Worm (Caenorhabditis elegans) whole organism, young adult: Measurements from ENCODE around the gene F29B9.7.
A peak's percentile ranks its signal among the peaks of the same experiment; 100 is the strongest.

Experiments used
- D2030.7 ChIP-seq: fragments of 200-800 bp; sonication (Bioruptor generic); IDR thresholded peaks from 2 replicates; pipeline ENCODE4 v1.3.6; 2022; ENCODE audit warnings: missing genetic modification reagents, missing genetic modification characterization, missing compliant biosample characterization
- F22D6.2 ChIP-seq: sonication (generic microtip); optimal IDR thresholded peaks from 2 replicates; lab custom pipeline; 2016; ENCODE audit warnings: mild to moderate bottlenecking, missing genetic modification characterization, missing compliant biosample characterization
- F33H1.4 ChIP-seq: fragments of 200-800 bp; sonication (Bioruptor generic); IDR thresholded peaks from 2 replicates; pipeline ENCODE4 v1.3.6; 2022; ENCODE audit warnings: missing genetic modification reagents, missing genetic modification characterization, missing compliant biosample characterization
- F39B2.1 ChIP-seq: fragments of 200-800 bp; sonication (Bioruptor generic); IDR thresholded peaks from 2 replicates; pipeline ENCODE4 v1.3.6; 2022; ENCODE audit warnings: missing genetic modification reagents, missing genetic modification characterization, missing compliant biosample characterization
- F49E8.2 ChIP-seq: sonication (generic microtip); optimal IDR thresholded peaks from 3 replicates; lab custom pipeline; 2017; ENCODE audit warnings: missing genetic modification characterization, mild to moderate bottlenecking, missing compliant biosample characterization, antibody characterized with exemption, moderate library complexity; ENCODE audit not compliant: insufficient read depth
- F52B5.7 ChIP-seq: sonication (generic microtip); optimal IDR thresholded peaks from 2 replicates; lab custom pipeline; 2016; ENCODE audit warnings: mild to moderate bottlenecking, missing genetic modification characterization, missing compliant biosample characterization
- Y56A3A.18 ChIP-seq: fragments of 200-800 bp; sonication (Bioruptor generic); IDR thresholded peaks from 2 replicates; pipeline ENCODE4 v1.3.6; 2022; ENCODE audit warnings: missing genetic modification reagents, missing genetic modification characterization, missing compliant biosample characterization
- aptf-2 ChIP-seq: fragments of 200-800 bp; sonication (Bioruptor generic); conservative IDR thresholded peaks from 2 replicates; pipeline ENCODE4 v1.3.6; 2022; ENCODE audit warnings: missing genetic modification reagents, missing genetic modification characterization, missing compliant biosample characterization
- aptf-3 ChIP-seq: fragments of 200-800 bp; sonication (Bioruptor generic); IDR thresholded peaks from 2 replicates; pipeline ENCODE4 v1.3.6; 2022; ENCODE audit warnings: missing genetic modification characterization, missing compliant biosample characterization
- athp-1 ChIP-seq: sonication (generic microtip); optimal IDR thresholded peaks from 2 replicates; lab custom pipeline; 2017; ENCODE audit warnings: mild to moderate bottlenecking, missing genetic modification characterization, missing compliant biosample characterization
- attf-6 ChIP-seq: fragments of 200-800 bp; sonication (Bioruptor generic); IDR thresholded peaks from 2 replicates; pipeline ENCODE4 v1.3.6; 2022; ENCODE audit warnings: missing genetic modification reagents, missing genetic modification characterization, missing compliant biosample characterization
- ccch-3 ChIP-seq: fragments of 200-800 bp; sonication (Bioruptor generic); optimal IDR thresholded peaks from 2 replicates; lab custom pipeline; 2018; ENCODE audit warnings: mild to moderate bottlenecking, missing genetic modification characterization, missing compliant biosample characterization
- cebp-1 ChIP-seq, 2 experiments: fragments of 200-800 bp in 1 of 2; sonication (Bioruptor generic) in 1 of 2; sonication (generic microtip) in 1 of 2; IDR thresholded peaks in 1 of 2; optimal IDR thresholded peaks in 1 of 2; 2 replicates each; pipeline versions ENCODE4 v1.3.6 to Lab custom; 2017 to 2022; ENCODE audit warnings: missing compliant biosample characterization in 2 of 2, missing genetic modification characterization in 2 of 2, mild to moderate bottlenecking in 1 of 2, missing genetic modification reagents in 1 of 2, moderate library complexity in 1 of 2
- ceh-40 ChIP-seq: fragments of 200-800 bp; sonication (Bioruptor generic); IDR thresholded peaks from 2 replicates; pipeline ENCODE4 v1.3.6; 2022; ENCODE audit warnings: missing genetic modification characterization, missing compliant biosample characterization
- ceh-58 ChIP-seq: fragments of 200-800 bp; sonication (Bioruptor generic); IDR thresholded peaks from 2 replicates; pipeline ENCODE4 v1.3.6; 2022; ENCODE audit warnings: missing genetic modification characterization, missing compliant biosample characterization
- dpff-1 ChIP-seq: sonication (generic microtip); optimal IDR thresholded peaks from 2 replicates; lab custom pipeline; 2017; ENCODE audit warnings: mild to moderate bottlenecking, missing genetic modification characterization, missing compliant biosample characterization
- efl-1 ChIP-seq: fragments of 150-350 bp; optimal IDR thresholded peaks from 2 replicates; lab custom pipeline; 2014; ENCODE audit warnings: missing biosample characterization, missing genetic modification reagents, missing genetic modification characterization
- egl-18 ChIP-seq: fragments of 200-800 bp; sonication (Bioruptor generic); IDR thresholded peaks from 2 replicates; pipeline ENCODE4 v1.3.6; 2022; ENCODE audit warnings: missing genetic modification reagents, missing genetic modification characterization, missing compliant biosample characterization
- ekl-4 ChIP-seq: fragments of 200-800 bp; sonication (Bioruptor generic); IDR thresholded peaks from 2 replicates; pipeline ENCODE4 v1.3.6; 2022; ENCODE audit warnings: missing genetic modification reagents, missing genetic modification characterization, missing compliant biosample characterization
- ets-4 ChIP-seq: fragments of 200-800 bp; sonication (Bioruptor generic); optimal IDR thresholded peaks from 2 replicates; lab custom pipeline; 2018; ENCODE audit warnings: mild to moderate bottlenecking, missing genetic modification characterization, missing compliant biosample characterization
- fkh-3 ChIP-seq: sonication (generic microtip); optimal IDR thresholded peaks from 2 replicates; lab custom pipeline; 2016; ENCODE audit warnings: mild to moderate bottlenecking, missing genetic modification characterization, missing compliant biosample characterization
- lag-1 ChIP-seq: fragments of 200-800 bp; sonication (Bioruptor generic); IDR thresholded peaks from 2 replicates; pipeline ENCODE4 v1.3.6; 2022; ENCODE audit warnings: missing genetic modification reagents, missing genetic modification characterization, missing compliant biosample characterization
- let-526 ChIP-seq: fragments of 200-800 bp; sonication (Bioruptor generic); IDR thresholded peaks from 2 replicates; pipeline ENCODE4 v1.3.6; 2022; ENCODE audit warnings: missing genetic modification reagents, missing genetic modification characterization, missing compliant biosample characterization
- let-607 ChIP-seq, 2 experiments: fragments of 200-800 bp in 1 of 2; sonication (Bioruptor generic) in 1 of 2; sonication (generic microtip) in 1 of 2; optimal IDR thresholded peaks; 2 replicates each; lab custom pipeline; 2016 to 2018; ENCODE audit warnings: mild to moderate bottlenecking in 2 of 2, missing compliant biosample characterization in 2 of 2, missing genetic modification characterization in 2 of 2, moderate library complexity in 2 of 2, missing genotype in 1 of 2
- lin-26 ChIP-seq: fragments of 200-800 bp; sonication (Bioruptor generic); IDR thresholded peaks from 2 replicates; pipeline ENCODE4 v1.3.6; 2022; ENCODE audit warnings: missing genetic modification reagents, missing genetic modification characterization, missing compliant biosample characterization
- mes-4 ChIP-seq: sonication (generic microtip); optimal IDR thresholded peaks from 2 replicates; lab custom pipeline; 2016; ENCODE audit warnings: missing genotype, missing genetic modification characterization, missing compliant biosample characterization
- mxl-1 ChIP-seq: sonication (generic microtip); optimal IDR thresholded peaks from 2 replicates; lab custom pipeline; 2016; ENCODE audit warnings: missing genetic modification characterization, missing compliant biosample characterization
- nfya-2 ChIP-seq: fragments of 200-800 bp; sonication (Bioruptor generic); IDR thresholded peaks from 2 replicates; pipeline ENCODE4 v1.3.6; 2022; ENCODE audit warnings: missing genetic modification reagents, missing genetic modification characterization, missing compliant biosample characterization
- nfyb-1 ChIP-seq: fragments of 200-800 bp; sonication (Bioruptor generic); IDR thresholded peaks from 2 replicates; pipeline ENCODE4 v1.3.6; 2022; ENCODE audit warnings: missing genetic modification reagents, missing genetic modification characterization, missing compliant biosample characterization
- nhr-80 ChIP-seq: sonication (generic microtip); optimal IDR thresholded peaks from 2 replicates; lab custom pipeline; 2016; ENCODE audit warnings: missing genetic modification characterization, missing compliant biosample characterization
- pbrm-1 ChIP-seq: fragments of 200-800 bp; sonication (Bioruptor generic); IDR thresholded peaks from 2 replicates; pipeline ENCODE4 v1.3.6; 2022; ENCODE audit warnings: missing genetic modification reagents, missing genetic modification characterization, missing compliant biosample characterization
- rpc-1 ChIP-seq, 2 experiments: fragments of 150-350 bp in 1 of 2; sonication (generic microtip) in 1 of 2; optimal IDR thresholded peaks; 2 replicates each; lab custom pipeline; 2014 to 2018; ENCODE audit warnings: missing biosample characterization in 1 of 2, missing genetic modification characterization in 1 of 2, missing genetic modification reagents in 1 of 2, missing genotype in 1 of 2
- sea-2 ChIP-seq: fragments of 200-800 bp; sonication (Bioruptor generic); IDR thresholded peaks from 2 replicates; pipeline ENCODE4 v1.3.6; 2022; ENCODE audit warnings: missing genetic modification characterization, missing compliant biosample characterization
- snpc-1.3 ChIP-seq: sonication (generic microtip); optimal IDR thresholded peaks from 2 replicates; lab custom pipeline; 2017; ENCODE audit warnings: missing genetic modification characterization, mild to moderate bottlenecking, missing compliant biosample characterization, antibody characterized with exemption, moderate library complexity, missing genotype, missing genetic modification reagents; ENCODE audit not compliant: insufficient read depth
- snpc-4 ChIP-seq, 5 experiments: fragments of 150-350 bp in 1 of 5; sonication (generic microtip) in 4 of 5; optimal IDR thresholded peaks; 2 replicates each; lab custom pipeline; 2014 to 2018; ENCODE audit warnings: missing genetic modification characterization in 5 of 5, missing biosample characterization in 3 of 5, antibody characterized with exemption in 2 of 5, mild to moderate bottlenecking in 2 of 5, missing compliant biosample characterization in 2 of 5, missing genotype in 2 of 5, moderate library complexity in 2 of 5, missing genetic modification reagents in 1 of 5
- sptf-2 ChIP-seq: fragments of 200-800 bp; sonication (Bioruptor generic); optimal IDR thresholded peaks from 2 replicates; lab custom pipeline; 2018; ENCODE audit warnings: mild to moderate bottlenecking, missing genetic modification characterization, missing compliant biosample characterization
- tbp1 ChIP-seq: fragments of 200-800 bp; sonication (Bioruptor generic); optimal IDR thresholded peaks from 2 replicates; lab custom pipeline; 2018; ENCODE audit warnings: mild to moderate bottlenecking, missing genetic modification characterization, missing compliant biosample characterization
- xnd-1 ChIP-seq: sonication (generic microtip); optimal IDR thresholded peaks from 2 replicates; lab custom pipeline; 2016; ENCODE audit warnings: missing genotype, missing genetic modification reagents, missing genetic modification characterization, missing compliant biosample characterization
- zfh-2 ChIP-seq: fragments of 200-800 bp; sonication (Bioruptor generic); conservative IDR thresholded peaks from 2 replicates; pipeline ENCODE4 v1.3.6; 2022; ENCODE audit warnings: missing genetic modification reagents, missing genetic modification characterization, missing compliant biosample characterization
- zim-3 ChIP-seq: sonication (generic microtip); optimal IDR thresholded peaks from 2 replicates; lab custom pipeline; 2017; ENCODE audit warnings: mild to moderate bottlenecking, missing genetic modification characterization, moderate library complexity, missing compliant biosample characterization
- ztf-18 ChIP-seq: sonication (generic microtip); optimal IDR thresholded peaks from 2 replicates; lab custom pipeline; 2016; ENCODE audit warnings: missing genotype, mild to moderate bottlenecking, missing genetic modification characterization, missing compliant biosample characterization
- ztf-26 ChIP-seq: sonication (generic microtip); optimal IDR thresholded peaks from 2 replicates; lab custom pipeline; 2017; ENCODE audit warnings: missing genetic modification characterization, missing compliant biosample characterization
- ztf-28 ChIP-seq: fragments of 200-800 bp; sonication (Bioruptor generic); IDR thresholded peaks from 2 replicates; pipeline ENCODE4 v1.3.6; 2022; ENCODE audit warnings: missing genetic modification reagents, missing genetic modification characterization, missing compliant biosample characterization
- ztf-6 ChIP-seq: fragments of 200-800 bp; sonication (Bioruptor generic); IDR thresholded peaks from 2 replicates; pipeline ENCODE4 v1.3.6; 2022; ENCODE audit warnings: missing genetic modification reagents, missing genetic modification characterization, missing compliant biosample characterization

F29B9.7 gene

ce11 chrIV:4650624-4651094 lies 1.1 kb downstream of the F29B9.7 start, which contains the start of gene ubc-9 (continued):
- TF ChIP-seq tbp1 (GFP tag; lab: Kevin White, UChicago) (peak; percentile 66), dpff-1 (tag; lab: Kevin White, UChicago) (no peak), attf-6 (GFP tag; lab: Robert Waterston, UW) (peak; percentile 53; the same call in 1 of the 2 replicates), efl-1 (GFP tag; lab: Kevin White, UChicago) (peak; percentile 93), snpc-1.3 (tag; lab: Kevin White, UChicago) (peak; percentile 58), rpc-1 (optimal IDR thresholded peaks at IDR 0.05; lab: Kevin White, UChicago) (peak; percentile 15), rpc-1 (tag; optimal IDR thresholded peaks at IDR 0.05; lab: Kevin White, UChicago) (no peak), ztf-6 (no peak), D2030.7 (peak; percentile 81), aptf-3 (GFP tag; lab: Robert Waterston, UW) (no peak), ztf-26 (peak; percentile 17), F39B2.1 (no peak)

ce11 chrIV:4652365-4652844 lies 2.8 kb downstream of the F29B9.7 start, which contains the start of gene F29B9.5:
Gene F29B9.5, plus strand, starts transcription at chrIV:4652415.
- TF ChIP-seq ccch-3 (GFP tag; lab: Kevin White, UChicago) (no peak), sea-2 (GFP tag; lab: Robert Waterston, UW) (no peak), fkh-3 (peak; percentile 47), F49E8.2 (tag; lab: Kevin White, UChicago) (peak; percentile 75), pbrm-1 (GFP tag; lab: Robert Waterston, UW) (peak; percentile 51; the same call in 1 of the 2 replicates), egl-18 (GFP tag; lab: Robert Waterston, UW) (no peak), rpc-1 (optimal IDR thresholded peaks at IDR 0.05; lab: Kevin White, UChicago) (no peak), rpc-1 (tag; optimal IDR thresholded peaks at IDR 0.05; lab: Kevin White, UChicago) (no peak), nfya-2 (GFP tag; lab: Robert Waterston, UW) (0 out of 2 replicates have a peak, but pooled peaks have one; percentile 22), let-526 (no peak), mxl-1 (no peak), lin-26 (GFP tag; lab: Robert Waterston, UW) (peak; percentile 62; the same call in 1 of the 2 replicates), nfyb-1 (GFP tag; lab: Robert Waterston, UW) (0 out of 2 replicates have a peak, but pooled peaks have one; percentile 54), F39B2.1 (peak; percentile 9; the same call in 1 of the 2 replicates), Y56A3A.18 (GFP tag; lab: Robert Waterston, UW) (peak; percentile 36; the same call in 1 of the 2 replicates), let-607 (tag; optimal IDR thresholded peaks at IDR 0.05; lab: Kevin White, UChicago) (no peak), D2030.7 (0 out of 2 replicates have a peak, but pooled peaks have one; percentile 9), sptf-2 (no peak), mes-4 (tag; lab: Kevin White, UChicago) (no peak), aptf-3 (GFP tag; lab: Robert Waterston, UW) (0 out of 2 replicates have a peak, but pooled peaks have one; percentile 45), ekl-4 (peak; percentile 71), zim-3 (tag; lab: Kevin White, UChicago) (peak; percentile 13), aptf-2 (GFP tag; lab: Robert Waterston, UW) (no peak), F33H1.4 (peak; percentile 26), F22D6.2 (tag; lab: Kevin White, UChicago) (no peak), zfh-2 (no peak), ets-4 (GFP tag; lab: Kevin White, UChicago) (no peak), snpc-4 (GFP tag; optimal IDR thresholded peaks at IDR 0.05; lab: Kevin White, UChicago) (peak; percentile 2), snpc-4 (tag; optimal IDR thresholded peaks at IDR 0.05; lab: Kevin White, UChicago) (peak in 1 of 4 experiments; percentile 18), F52B5.7 (tag; lab: Kevin White, UChicago) (peak; percentile 42), cebp-1 (GFP tag; IDR thresholded peaks at IDR 0.05; lab: Robert Waterston, UW) (no peak), cebp-1 (tag; optimal IDR thresholded peaks at IDR 0.05; lab: Kevin White, UChicago) (peak; percentile 4), lag-1 (GFP tag; lab: Robert Waterston, UW) (no peak), ceh-40 (GFP tag; lab: Robert Waterston, UW) (0 out of 2 replicates have a peak, but pooled peaks have one; percentile 26), ceh-58 (GFP tag; lab: Robert Waterston, UW) (no peak), ztf-18 (no peak), ztf-28 (GFP tag; lab: Robert Waterston, UW) (no peak), xnd-1 (tag; lab: Kevin White, UChicago) (peak; percentile 41), nhr-80 (tag; lab: Kevin White, UChicago) (no peak), athp-1 (tag; lab: Kevin White, UChicago) (no peak)
